In genomic region chrIII:558832-559231, ce11 we compare ENCODE assay signal across 5 worm cellular contexts.
TF ChIP-seq lines count a peak whose summit lies in the region.

No protein-coding gene starts in this region.

TF ChIP-seq in whole organism, L1 larva, 84 proteins besides CTCF, POLR2A, EP300 and RAD21 (continues in another document):
- TF ChIP-seq sup-37 (GFP tag; optimal IDR thresholded peaks at IDR 0.05; lab: Kevin White, UChicago), result no peak
- TF ChIP-seq mep-1 (tag; optimal IDR thresholded peaks at IDR 0.05; lab: Kevin White, UChicago), result peak; percentile 55
- TF ChIP-seq Y116A8C.19 (tag; optimal IDR thresholded peaks at IDR 0.05; lab: Kevin White, UChicago; ENCODE audit: borderline replicate concordance), result no peak
- peak; percentile 65 for TF ChIP-seq elt-2 (tag; optimal IDR thresholded peaks at IDR 0.05; lab: Kevin White, UChicago)
- TF ChIP-seq mdl-1 (tag; optimal IDR thresholded peaks at IDR 0.05; lab: Kevin White, UChicago), result peak in 1 of 2 experiments; percentile 27
- TF ChIP-seq ztf-4 (tag; optimal IDR thresholded peaks at IDR 0.05; lab: Kevin White, UChicago), result no peak
- TF ChIP-seq pax-3 (tag; optimal IDR thresholded peaks at IDR 0.05; lab: Kevin White, UChicago), result no peak
- peak; percentile 24 for TF ChIP-seq C16A3.4 (tag; optimal IDR thresholded peaks at IDR 0.05; lab: Kevin White, UChicago)
- no peak for TF ChIP-seq mef-2 (tag; optimal IDR thresholded peaks at IDR 0.05; lab: Kevin White, UChicago)
- no peak for TF ChIP-seq nhr-28 (tag; optimal IDR thresholded peaks at IDR 0.05; lab: Kevin White, UChicago)
- no peak for TF ChIP-seq ets-5 (GFP tag; IDR thresholded peaks at IDR 0.05; lab: Robert Waterston, UW)
- no peak for TF ChIP-seq zag-1 (tag; optimal IDR thresholded peaks at IDR 0.05; lab: Kevin White, UChicago)
- no peak for TF ChIP-seq C04F5.9 (tag; optimal IDR thresholded peaks at IDR 0.05; lab: Kevin White, UChicago)
- no peak for TF ChIP-seq pag-3 (tag; optimal IDR thresholded peaks at IDR 0.05; lab: Kevin White, UChicago; ENCODE audit: borderline replicate concordance, insufficient read depth)
- peak in 1 of 2 experiments; percentile 27 for TF ChIP-seq lsy-2 (tag; optimal IDR thresholded peaks at IDR 0.05; lab: Kevin White, UChicago)
- TF ChIP-seq nhr-71 (tag; optimal IDR thresholded peaks at IDR 0.05; lab: Kevin White, UChicago), result no peak
- no peak for TF ChIP-seq fkh-4 (tag; optimal IDR thresholded peaks at IDR 0.05; lab: Kevin White, UChicago; ENCODE audit: borderline replicate concordance)
- no peak for TF ChIP-seq xbp-1 (tag; optimal IDR thresholded peaks at IDR 0.05; lab: Kevin White, UChicago)

TF ChIP-seq in whole organism, L3 larva, 47 proteins besides CTCF, POLR2A, EP300 and RAD21:
- TF ChIP-seq jun-1 (tag; optimal IDR thresholded peaks at IDR 0.05; lab: Kevin White, UChicago) (peak; percentile 74), nhr-23 (tag; optimal IDR thresholded peaks at IDR 0.05; lab: Kevin White, UChicago) (peak; percentile 10), ztf-4 (tag; optimal IDR thresholded peaks at IDR 0.05; lab: Kevin White, UChicago) (no peak), elt-1 (tag; optimal IDR thresholded peaks at IDR 0.05; lab: Kevin White, UChicago) (peak; percentile 6), pqm-1 (tag; optimal IDR thresholded peaks at IDR 0.05; lab: Kevin White, UChicago) (peak; percentile 80), mml-1 (tag; optimal IDR thresholded peaks at IDR 0.05; lab: Kevin White, UChicago) (no peak), nfya-1 (tag; optimal IDR thresholded peaks at IDR 0.05; lab: Kevin White, UChicago; ENCODE audit: insufficient read depth) (peak; percentile 13), nhr-28 (tag; optimal IDR thresholded peaks at IDR 0.05; lab: Kevin White, UChicago) (no peak), eor-1 (tag; optimal IDR thresholded peaks at IDR 0.05; lab: Kevin White, UChicago) (no peak), nhr-25 (tag; optimal IDR thresholded peaks at IDR 0.05; lab: Kevin White, UChicago) (peak; percentile 86), pha-4 (tag; optimal IDR thresholded peaks at IDR 0.05; lab: Kevin White, UChicago) (peak; percentile 84), elt-2 (tag; optimal IDR thresholded peaks at IDR 0.05; lab: Kevin White, UChicago) (peak; percentile 69), lin-15B (tag; optimal IDR thresholded peaks at IDR 0.05; lab: Kevin White, UChicago) (peak; percentile 2), hmg-11 (tag; optimal IDR thresholded peaks at IDR 0.05; lab: Kevin White, UChicago) (peak; percentile 26)
TF ChIP-seq in whole organism, L3 larva: peak in this region for 10.

TF ChIP-seq in whole organism, early embryonic, 17 proteins besides CTCF, POLR2A, EP300 and RAD21:
- TF ChIP-seq hmg-4 (GFP tag; optimal IDR thresholded peaks at IDR 0.05; lab: Kevin White, UChicago) (peak; percentile 14), ceh-13 (GFP tag; optimal IDR thresholded peaks at IDR 0.05; lab: Kevin White, UChicago) (no peak)

TF ChIP-seq in whole organism, midembryonic, 9 proteins besides CTCF, POLR2A, EP300 and RAD21:
- 0 out of 2 replicates have a peak, but pooled peaks have one; percentile 7 for TF ChIP-seq flt-1 (GFP tag; IDR thresholded peaks at IDR 0.05; lab: Robert Waterston, UW)
- no peak for TF ChIP-seq ref-1 (GFP tag; conservative IDR thresholded peaks at IDR 0.05; lab: Robert Waterston, UW)
- TF ChIP-seq cog-1 (tag; optimal IDR thresholded peaks at IDR 0.05; lab: Kevin White, UChicago), result peak; percentile 44

TF ChIP-seq in whole organism, young adult, 124 proteins besides CTCF, POLR2A, EP300 and RAD21:
- TF ChIP-seq ztf-6 (GFP tag; IDR thresholded peaks at IDR 0.05; lab: Robert Waterston, UW), result no peak
- peak; percentile 29 for TF ChIP-seq efl-1 (GFP tag; optimal IDR thresholded peaks at IDR 0.05; lab: Kevin White, UChicago)
- no peak for TF ChIP-seq snpc-1.1 (tag; optimal IDR thresholded peaks at IDR 0.05; lab: Kevin White, UChicago; ENCODE audit: insufficient read depth)
- no peak for TF ChIP-seq F33H1.4 (GFP tag; IDR thresholded peaks at IDR 0.05; lab: Robert Waterston, UW)
- peak; percentile 85; the same call in 1 of the 2 replicates for TF ChIP-seq hmg-1.2 (GFP tag; IDR thresholded peaks at IDR 0.05; lab: Robert Waterston, UW)
- TF ChIP-seq ZK185.1 (tag; optimal IDR thresholded peaks at IDR 0.05; lab: Kevin White, UChicago; ENCODE audit: poor library complexity, severe bottlenecking), result peak; percentile 6
- TF ChIP-seq Y67H2A.10 (GFP tag; conservative IDR thresholded peaks at IDR 0.05; lab: Robert Waterston, UW), result no peak
- peak; percentile 46 for TF ChIP-seq nhr-80 (tag; optimal IDR thresholded peaks at IDR 0.05; lab: Kevin White, UChicago)
- peak; percentile 19 for TF ChIP-seq snpc-3.4 (tag; optimal IDR thresholded peaks at IDR 0.05; lab: Kevin White, UChicago)

Comparison
In these comparisons a context has a peak if more than half of its experiments do, and no peak if none do; other contexts are left out.
1. Of the 8 proteins assayed by ChIP-seq in both whole organism, young adult and whole organism, L1 larva: peak only in whole organism, young adult: none; only in whole organism, L1 larva: lin-35 and nhr-90; in both: none; in neither: 4; mixed calls (peak in some experiments, not most) for 2.